Worm (Caenorhabditis elegans) whole organism, late embryonic: ENCODE data around the gene R05G9.5.

ENCODE experiments used
- Y22D7AL.16 ChIP-seq: sonication (generic microtip); optimal IDR thresholded peaks from 2 replicates; lab custom pipeline; 2016; ENCODE audit warnings: missing genetic modification characterization, missing compliant biosample characterization
- ceh-18 ChIP-seq: sonication (generic microtip); optimal IDR thresholded peaks from 2 replicates; lab custom pipeline; 2016; ENCODE audit warnings: missing genetic modification characterization, missing compliant biosample characterization
- gmeb-2 ChIP-seq: sonication (generic microtip); optimal IDR thresholded peaks from 2 replicates; lab custom pipeline; 2016; ENCODE audit warnings: missing genetic modification characterization, inconsistent platforms, missing compliant biosample characterization
- hlh-8 ChIP-seq: sonication (generic microtip); optimal IDR thresholded peaks from 2 replicates; lab custom pipeline; 2016; ENCODE audit warnings: missing genotype, missing genetic modification characterization, missing compliant biosample characterization
- lin-11 ChIP-seq: fragments of 200-800 bp; sonication (Bioruptor generic); optimal IDR thresholded peaks from 2 replicates; lab custom pipeline; 2018; ENCODE audit warnings: mild to moderate bottlenecking, missing genetic modification characterization, missing compliant biosample characterization
- madf-2 ChIP-seq: sonication (generic microtip); optimal IDR thresholded peaks from 2 replicates; lab custom pipeline; 2017; ENCODE audit warnings: missing genetic modification characterization, missing compliant biosample characterization
- nfya-1 ChIP-seq: sonication (generic microtip); optimal IDR thresholded peaks from 2 replicates; lab custom pipeline; 2017; ENCODE audit warnings: missing genetic modification characterization, mild to moderate bottlenecking, missing compliant biosample characterization, antibody characterized with exemption, moderate library complexity
- pqm-1 ChIP-seq: sonication (generic microtip); optimal IDR thresholded peaks from 2 replicates; lab custom pipeline; 2016; ENCODE audit warnings: missing genetic modification characterization, missing compliant biosample characterization
- rnt-1 ChIP-seq: sonication (generic microtip); optimal IDR thresholded peaks from 2 replicates; lab custom pipeline; 2016; ENCODE audit warnings: missing genetic modification characterization, missing compliant biosample characterization
- ztf-16 ChIP-seq: sonication (generic microtip); optimal IDR thresholded peaks from 2 replicates; lab custom pipeline; 2017; ENCODE audit warnings: missing genetic modification characterization, missing compliant biosample characterization

DNA sequence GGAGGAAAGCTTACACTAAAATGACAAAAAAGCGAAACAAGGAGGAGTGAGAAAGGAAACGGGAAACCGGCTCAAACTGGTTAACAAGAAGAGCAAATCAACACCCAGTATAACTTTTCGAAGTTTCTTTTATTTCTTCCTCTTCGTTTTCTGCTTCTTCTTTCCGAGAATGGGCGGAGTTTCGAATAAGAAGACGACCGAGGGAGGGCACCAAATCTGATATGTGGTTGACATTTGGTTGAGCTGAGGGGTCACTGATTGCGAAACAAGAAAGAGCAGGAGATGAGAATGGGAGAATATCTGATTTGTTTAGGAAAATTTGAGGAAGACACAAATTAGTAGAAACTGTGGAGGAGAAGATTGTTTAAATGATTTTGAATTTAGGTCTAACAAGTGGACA lies 1.5 kb downstream of the R05G9.5 start:
- TF ChIP-seq madf-2 (tag; lab: Kevin White, UChicago) (no peak), Y22D7AL.16 (no peak), lin-11 (no peak), gmeb-2 (no peak), ztf-16 (tag; lab: Kevin White, UChicago) (no peak), hlh-8 (tag; lab: Kevin White, UChicago) (no peak), pqm-1 (tag; lab: Kevin White, UChicago) (no peak), nfya-1 (tag; lab: Kevin White, UChicago) (no peak), ceh-18 (tag; lab: Kevin White, UChicago) (no peak), rnt-1 (tag; lab: Kevin White, UChicago) (no peak)
